Fruit fly (Drosophila melanogaster) whole organism, embryonic: ENCODE measurements around the gene isoQC.

ENCODE experiments used
- Asciz ChIP-seq: fragments of 200-800 bp; sonication (Bioruptor generic); optimal IDR thresholded peaks from 2 replicates; lab custom pipeline; 2017; ENCODE audit warnings: missing biosample characterization, mild to moderate bottlenecking, missing genetic modification characterization, missing genetic modification reagents
- CG10462 ChIP-seq: fragments of 200-800 bp; sonication (Bioruptor generic); optimal IDR thresholded peaks from 2 replicates; lab custom pipeline; 2016; ENCODE audit warnings: missing biosample characterization, missing genetic modification characterization
- CG12104 ChIP-seq: fragments of 200-800 bp; sonication (Bioruptor generic); optimal IDR thresholded peaks from 3 replicates; lab custom pipeline; 2016; ENCODE audit warnings: missing biosample characterization, missing genetic modification characterization
- CG12236 ChIP-seq: fragments of 200-800 bp; sonication (Bioruptor generic); optimal IDR thresholded peaks from 2 replicates; lab custom pipeline; 2016; ENCODE audit warnings: missing biosample characterization, missing genetic modification characterization
- CG13123 ChIP-seq: fragments of 200-800 bp; sonication (Bioruptor generic); optimal IDR thresholded peaks from 2 replicates; lab custom pipeline; 2016; ENCODE audit warnings: missing biosample characterization, missing genetic modification characterization
- CG14014 ChIP-seq: fragments of 200-800 bp; sonication (Bioruptor generic); IDR thresholded peaks from 2 replicates; pipeline ENCODE4 v1.3.6; 2022; ENCODE audit warnings: missing biosample characterization, missing genetic modification characterization
- CG14710 ChIP-seq: fragments of 200-800 bp; sonication (Bioruptor generic); optimal IDR thresholded peaks from 3 replicates; lab custom pipeline; 2019; ENCODE audit warnings: missing biosample characterization, mild to moderate bottlenecking, missing genetic modification characterization, moderate library complexity
- CG14860 ChIP-seq: fragments of 200-800 bp; sonication (Bioruptor generic); IDR thresholded peaks from 3 replicates; pipeline ENCODE4 v1.3.6; 2022; ENCODE audit warnings: missing biosample characterization, missing genetic modification characterization; ENCODE audit not compliant: partially characterized antibody
- CG14965 ChIP-seq: fragments of 200-800 bp; sonication (Bioruptor generic); optimal IDR thresholded peaks from 2 replicates; lab custom pipeline; 2016; ENCODE audit warnings: missing biosample characterization, missing genetic modification characterization, borderline replicate concordance
- CG16813 ChIP-seq: fragments of 200-800 bp; sonication (Bioruptor generic); IDR thresholded peaks from 3 replicates; pipeline ENCODE4 v1.3.6; 2022; ENCODE audit warnings: missing biosample characterization, missing genetic modification characterization; ENCODE audit not compliant: partially characterized antibody
- CG17568 ChIP-seq: fragments of 200-800 bp; sonication (Bioruptor generic); optimal IDR thresholded peaks from 2 replicates; lab custom pipeline; 2018; ENCODE audit warnings: missing biosample characterization, mild to moderate bottlenecking, missing genetic modification characterization, moderate library complexity
- CG32772 ChIP-seq: fragments of 200-800 bp; sonication (Bioruptor generic); IDR thresholded peaks from 2 replicates; pipeline ENCODE4 v1.3.6; 2022; ENCODE audit warnings: missing biosample characterization, missing genetic modification characterization
- CG33213 ChIP-seq: fragments of 200-800 bp; sonication (Bioruptor generic); optimal IDR thresholded peaks from 3 replicates; lab custom pipeline; 2016; ENCODE audit warnings: missing biosample characterization, missing genetic modification characterization
- CG3726 ChIP-seq: fragments of 200-800 bp; sonication (Bioruptor generic); IDR thresholded peaks from 3 replicates; pipeline ENCODE4, ENCODE4 v1.3.6; 2022; ENCODE audit warnings: missing biosample characterization, missing genetic modification characterization
- CG3838 ChIP-seq: fragments of 200-800 bp; sonication (Bioruptor generic); optimal IDR thresholded peaks from 3 replicates; lab custom pipeline; 2016; ENCODE audit warnings: missing biosample characterization, missing genetic modification characterization
- CG3995 ChIP-seq: fragments of 200-800 bp; sonication (Bioruptor generic); optimal IDR thresholded peaks from 3 replicates; lab custom pipeline; 2016; ENCODE audit warnings: missing biosample characterization, missing genetic modification characterization
- CG4617 ChIP-seq: fragments of 200-800 bp; sonication (Bioruptor generic); optimal IDR thresholded peaks from 3 replicates; lab custom pipeline; 2016; ENCODE audit warnings: missing biosample characterization, missing genetic modification characterization, borderline replicate concordance
- CG8478 ChIP-seq: fragments of >200 bp; optimal IDR thresholded peaks from 2 replicates; lab custom pipeline; 2018
- Deaf1 ChIP-seq: fragments of 200-800 bp; optimal IDR thresholded peaks from 3 replicates; lab custom pipeline; 2019; ENCODE audit warnings: missing biosample characterization, mild to moderate bottlenecking, missing genetic modification characterization, moderate library complexity
- Dip2 ChIP-seq: fragments of 200-800 bp; sonication (Bioruptor generic); IDR thresholded peaks from 2 replicates; pipeline ENCODE4 v1.3.6; 2022; ENCODE audit warnings: missing biosample characterization, missing genetic modification characterization
- E2f2 ChIP-seq: fragments of 200-800 bp; sonication (Bioruptor generic); IDR thresholded peaks from 2 replicates; pipeline ENCODE4 v1.3.6; 2022; ENCODE audit warnings: missing biosample characterization, missing genetic modification characterization
- Fer1 ChIP-seq: fragments of 200-800 bp; sonication (Bioruptor generic); optimal IDR thresholded peaks from 2 replicates; lab custom pipeline; 2017; ENCODE audit warnings: missing biosample characterization, mild to moderate bottlenecking, missing genetic modification characterization
- Nf-YB ChIP-seq: fragments of 200-800 bp; sonication (Bioruptor generic); optimal IDR thresholded peaks from 3 replicates; lab custom pipeline; 2019; ENCODE audit warnings: missing biosample characterization, mild to moderate bottlenecking, missing genetic modification characterization, moderate library complexity
- PHDP ChIP-seq: fragments of 200-800 bp; sonication (Bioruptor generic); optimal IDR thresholded peaks from 3 replicates; lab custom pipeline; 2018; ENCODE audit warnings: missing biosample characterization, mild to moderate bottlenecking, missing genetic modification characterization, moderate library complexity
- Six4 ChIP-seq: fragments of 200-800 bp; sonication (Bioruptor generic); optimal IDR thresholded peaks from 2 replicates; lab custom pipeline; 2016; ENCODE audit warnings: missing biosample characterization, missing genetic modification characterization
- Sox102F ChIP-seq: fragments of 200-800 bp; sonication (Bioruptor generic); optimal IDR thresholded peaks from 2 replicates; lab custom pipeline; 2018; ENCODE audit warnings: missing biosample characterization, mild to moderate bottlenecking, missing genetic modification characterization, moderate library complexity
- Ssrp ChIP-seq: fragments of 200-800 bp; sonication (Bioruptor generic); optimal IDR thresholded peaks from 2 replicates; lab custom pipeline; 2018; ENCODE audit warnings: missing biosample characterization, mild to moderate bottlenecking, missing genetic modification characterization, moderate library complexity
- Stat92E ChIP-seq, 3 experiments: fragments of >200 bp in 2 of 3; fragments of 200-800 bp in 1 of 3; sonication (Bioruptor generic) in 1 of 3; optimal IDR thresholded peaks; 2 replicates each; lab custom pipeline; 2017 to 2019; ENCODE audit warnings: missing biosample characterization in 3 of 3, missing genetic modification characterization in 3 of 3, mild to moderate bottlenecking in 1 of 3, moderate library complexity in 1 of 3
- al ChIP-seq: fragments of 200-800 bp; sonication (Bioruptor generic); IDR thresholded peaks from 2 replicates; pipeline ENCODE4 v1.3.6; 2022; ENCODE audit warnings: missing biosample characterization, missing genetic modification characterization
- btn ChIP-seq: fragments of 200-800 bp; sonication (Bioruptor generic); optimal IDR thresholded peaks from 2 replicates; lab custom pipeline; 2016; ENCODE audit warnings: missing biosample characterization, missing genetic modification characterization
- dimm ChIP-seq: fragments of 200-800 bp; sonication (Bioruptor generic); IDR thresholded peaks from 2 replicates; pipeline ENCODE4 v1.3.6; 2022; ENCODE audit warnings: missing biosample characterization, missing genetic modification characterization
- dysf ChIP-seq: fragments of 200-800 bp; sonication (Bioruptor generic); IDR thresholded peaks from 3 replicates; pipeline ENCODE4 v1.3.6; 2022; ENCODE audit warnings: missing biosample characterization, missing genetic modification characterization
- inv ChIP-seq: fragments of 200-800 bp; sonication (Bioruptor generic); IDR thresholded peaks from 2 replicates; pipeline ENCODE4 v1.3.6; 2022; ENCODE audit warnings: missing biosample characterization, missing genetic modification characterization; ENCODE audit not compliant: partially characterized antibody
- maf-S ChIP-seq: fragments of 200-800 bp; sonication (Bioruptor generic); optimal IDR thresholded peaks from 2 replicates; lab custom pipeline; 2016; ENCODE audit warnings: missing biosample characterization, missing genetic modification characterization
- nau ChIP-seq: fragments of 200-800 bp; sonication (Bioruptor generic); optimal IDR thresholded peaks from 3 replicates; lab custom pipeline; 2017; ENCODE audit warnings: missing biosample characterization, mild to moderate bottlenecking, missing genetic modification characterization, missing genetic modification reagents
- onecut ChIP-seq: fragments of 200-800 bp; sonication (Bioruptor generic); IDR thresholded peaks from 2 replicates; pipeline ENCODE4 v1.3.6; 2022; ENCODE audit warnings: missing biosample characterization, missing genetic modification characterization
- pb ChIP-seq: fragments of 200-800 bp; sonication (Bioruptor generic); optimal IDR thresholded peaks from 3 replicates; lab custom pipeline; 2016; ENCODE audit warnings: missing biosample characterization, missing genetic modification characterization
- scrt ChIP-seq: fragments of 200-800 bp; sonication (Bioruptor generic); optimal IDR thresholded peaks from 2 replicates; lab custom pipeline; 2018; ENCODE audit warnings: missing biosample characterization, mild to moderate bottlenecking, missing genetic modification characterization, moderate library complexity
- sens ChIP-seq: fragments of 200-800 bp; sonication (Bioruptor generic); peaks from one replicate; lab custom pipeline; 2016; ENCODE audit warnings: missing biosample characterization, missing genetic modification characterization
- seq ChIP-seq: fragments of 200-800 bp; sonication (Bioruptor generic); IDR thresholded peaks from 2 replicates; pipeline ENCODE4 v1.3.6; 2022; ENCODE audit warnings: missing biosample characterization, missing genetic modification characterization
- sim ChIP-seq: fragments of 200-800 bp; sonication (Bioruptor generic); IDR thresholded peaks from 2 replicates; pipeline ENCODE4 v1.3.6; 2022; ENCODE audit warnings: missing biosample characterization, missing genetic modification characterization
- sisA ChIP-seq: fragments of 200-800 bp; sonication (Bioruptor generic); IDR thresholded peaks from 2 replicates; pipeline ENCODE4 v1.3.6; 2022; ENCODE audit warnings: missing biosample characterization, missing genetic modification characterization
- tio ChIP-seq: fragments of 200-800 bp; sonication (Bioruptor generic); optimal IDR thresholded peaks from 2 replicates; lab custom pipeline; 2017; ENCODE audit warnings: missing biosample characterization, missing genetic modification characterization, inconsistent platforms
- unc-4 ChIP-seq: fragments of 200-800 bp; sonication (Bioruptor generic); IDR thresholded peaks from 2 replicates; pipeline ENCODE4 v1.3.6; 2022; ENCODE audit warnings: missing biosample characterization, missing genetic modification characterization; ENCODE audit not compliant: partially characterized antibody
- vvl ChIP-seq: fragments of 200-800 bp; sonication (Bioruptor generic); IDR thresholded peaks from 2 replicates; pipeline ENCODE4 v1.3.6; 2022; ENCODE audit warnings: missing biosample characterization, missing genetic modification characterization
- wek ChIP-seq: fragments of 200-800 bp; sonication (Bioruptor generic); optimal IDR thresholded peaks from 3 replicates; lab custom pipeline; 2018; ENCODE audit warnings: missing biosample characterization, mild to moderate bottlenecking, missing genetic modification characterization, moderate library complexity
- yki ChIP-seq: fragments of >200 bp; optimal IDR thresholded peaks from 3 replicates; lab custom pipeline; 2018
- zen ChIP-seq: fragments of 200-800 bp; sonication (Bioruptor generic); optimal IDR thresholded peaks from 3 replicates; lab custom pipeline; 2018; ENCODE audit warnings: missing biosample characterization, mild to moderate bottlenecking, missing genetic modification characterization, moderate library complexity
- zf30C ChIP-seq: fragments of 200-800 bp; sonication (Bioruptor generic); optimal IDR thresholded peaks from 3 replicates; lab custom pipeline; 2018; ENCODE audit warnings: missing biosample characterization, mild to moderate bottlenecking, missing genetic modification characterization

isoQC gene

DNA sequence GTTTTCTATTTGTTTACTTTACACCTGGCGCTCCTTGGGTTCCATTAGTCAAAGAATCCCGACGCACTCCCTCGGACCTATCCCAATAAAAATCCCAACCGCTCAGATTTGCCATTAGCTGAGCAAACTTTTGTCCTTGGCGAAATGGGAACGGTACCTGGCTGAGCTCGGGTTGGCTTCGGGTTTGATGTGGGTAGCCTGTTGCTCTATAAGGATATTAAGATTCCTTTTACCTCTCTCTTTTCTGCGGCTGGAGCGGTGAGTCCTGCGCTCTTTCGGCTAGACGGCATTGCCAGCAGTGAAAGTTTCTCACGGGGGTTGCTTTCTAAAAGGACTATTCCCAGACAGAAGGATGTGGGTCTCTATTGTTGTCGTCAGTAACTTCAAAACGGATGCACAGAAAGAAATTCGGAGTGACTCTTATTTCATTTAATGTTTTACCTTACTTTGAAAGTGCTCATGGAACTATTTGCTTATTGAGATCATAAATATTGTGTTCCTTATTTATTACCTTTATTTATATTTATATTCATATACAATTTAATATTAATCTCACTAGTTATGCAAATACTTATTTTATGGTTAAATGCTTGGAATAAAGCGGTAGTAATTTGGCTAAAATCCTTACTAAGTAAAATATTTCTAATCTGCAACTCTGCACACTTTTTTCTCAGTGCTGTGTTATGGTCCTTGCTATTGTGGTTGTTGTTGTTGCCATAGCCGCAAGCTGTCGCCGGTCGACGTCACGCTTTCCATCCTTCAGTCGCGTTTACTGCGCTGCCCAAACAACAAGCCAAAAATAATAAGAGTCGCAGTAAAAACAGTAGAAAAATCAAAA is 32.4 kb upstream of the isoQC start, which contains the start of gene CG5910 (continued):
- TF ChIP-seq PHDP (tag; lab: Kevin White, UChicago) (peak; percentile 91), zf30C (peak; percentile 87), CG4617 (GFP tag; lab: Kevin White, UChicago) (peak; percentile 38), CG14014 (GFP tag; lab: Robert Waterston, UW) (peak; percentile 75), CG8478 (lab: Kevin White, UChicago) (no peak), Nf-YB (GFP tag; lab: Kevin White, UChicago) (peak; percentile 77), yki (lab: Kevin White, UChicago) (no peak), Dip2 (no peak), Asciz (peak; percentile 78), Ssrp (tag; lab: Kevin White, UChicago) (peak; percentile 92), Deaf1 (tag; lab: Kevin White, UChicago) (peak; percentile 88), CG3995 (GFP tag; lab: Kevin White, UChicago) (no peak), CG10462 (GFP tag; lab: Kevin White, UChicago) (peak; percentile 35), CG17568 (no peak), CG12236 (no peak), CG12104 (peak; percentile 84), vvl (GFP tag; lab: Robert Waterston, UW) (peak; percentile 87), Sox102F (GFP tag; lab: Kevin White, UChicago) (peak; percentile 88), CG3726 (GFP tag; lab: Robert Waterston, UW) (peak; percentile 68; the same call in 2 of the 3 replicates), CG16813 (GFP tag; lab: Robert Waterston, UW) (no peak), tio (no peak), scrt (peak; percentile 98), E2f2 (peak; percentile 37; the same call in 1 of the 2 replicates), CG14710 (peak; percentile 93), CG14965 (GFP tag; lab: Kevin White, UChicago) (no peak), seq (GFP tag; lab: Robert Waterston, UW) (peak; percentile 79), btn (GFP tag; lab: Kevin White, UChicago) (no peak), maf-S (GFP tag; lab: Kevin White, UChicago) (no peak), wek (GFP tag; lab: Kevin White, UChicago) (peak; percentile 42), Fer1 (GFP tag; lab: Kevin White, UChicago) (peak; percentile 95), CG13123 (peak; percentile 76), al (GFP tag; lab: Robert Waterston, UW) (peak; percentile 74), CG32772 (peak; percentile 71), unc-4 (GFP tag; lab: Robert Waterston, UW) (no peak), Six4 (GFP tag; lab: Kevin White, UChicago) (peak; percentile 84), nau (GFP tag; lab: Kevin White, UChicago) (peak; percentile 53), Stat92E (GFP tag; optimal IDR thresholded peaks at IDR 0.05; lab: Kevin White, UChicago) (peak in 1 of 3 experiments; percentile 7), onecut (GFP tag; lab: Robert Waterston, UW) (no peak; the same call in 1 of the 2 replicates), sisA (GFP tag; lab: Robert Waterston, UW) (peak; percentile 84), dysf (GFP tag; lab: Robert Waterston, UW) (peak; percentile 89), CG3838 (GFP tag; lab: Kevin White, UChicago) (no peak), pb (no peak), inv (GFP tag; lab: Robert Waterston, UW) (no peak), sim (GFP tag; lab: Robert Waterston, UW) (0 out of 2 replicates have a peak, but pooled peaks have one; percentile 46), CG33213 (GFP tag; lab: Kevin White, UChicago) (no peak), dimm (GFP tag; lab: Robert Waterston, UW) (0 out of 2 replicates have a peak, but pooled peaks have one; percentile 18), sens (peak; percentile 81), CG14860 (no peak), zen (tag; lab: Kevin White, UChicago) (peak; percentile 84)
